Worm (Caenorhabditis elegans): ENCODE results near the gene pals-21.

- TF ChIP-seq tab-1 (GFP tag; IDR thresholded peaks at IDR 0.05) (no peak), flt-1 (GFP tag; IDR thresholded peaks at IDR 0.05) (no peak)
Measured at ce11 chrIII:1350745-1351144, 29.7 kb downstream of the pals-21 start, which contains the start of gene Y82E9BL.3.
